Fruit fly (Drosophila melanogaster): ENCODE data around the gene eIF2A.
A peak's percentile ranks its signal among the peaks of the same experiment; 100 is the strongest.

The eIF2A gene

DNA sequence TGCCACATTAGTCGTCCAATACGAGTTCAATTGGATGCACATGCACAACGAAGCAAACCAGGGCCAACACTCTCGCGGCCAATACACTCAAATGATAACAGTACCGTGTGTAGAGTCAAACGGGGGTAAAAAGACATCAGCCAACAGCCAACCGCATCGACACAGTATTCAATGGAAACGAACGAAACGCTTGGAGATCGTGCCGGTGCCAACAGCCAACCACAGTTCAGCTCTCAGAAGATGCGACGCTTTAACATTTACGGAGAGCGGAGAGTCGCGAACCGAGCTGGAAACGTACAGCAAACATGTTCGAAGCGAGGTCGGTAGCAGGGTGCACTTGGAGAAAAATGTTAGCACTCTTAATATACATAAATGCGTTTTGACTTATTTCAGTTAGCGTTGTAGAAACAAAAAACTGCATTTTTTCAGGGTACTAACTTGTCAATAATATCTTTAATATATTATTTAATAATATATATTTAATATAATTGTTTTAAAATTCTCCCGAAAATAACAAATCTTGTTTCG is 16.5 kb upstream of the eIF2A start (continued):
- TF ChIP-seq eyg (GFP tag; optimal IDR thresholded peaks at IDR 0.05) (no peak), CG16863 (GFP tag; optimal IDR thresholded peaks at IDR 0.05) (no peak), CG3407 (GFP tag; optimal IDR thresholded peaks at IDR 0.05) (peak; percentile 25), Lhr (GFP tag; optimal IDR thresholded peaks at IDR 0.05) (peak; percentile 1), ash1 (GFP tag; optimal IDR thresholded peaks at IDR 0.05) (no peak), crol (GFP tag; IDR thresholded peaks at IDR 0.05) (no peak), vvl (GFP tag; IDR thresholded peaks at IDR 0.05) (peak; percentile 84), CG3995 (GFP tag; optimal IDR thresholded peaks at IDR 0.05) (no peak), Dbx (GFP tag; IDR thresholded peaks at IDR 0.05) (no peak), CG34422 (GFP tag; IDR thresholded peaks at IDR 0.05) (peak; percentile 68; the same call in 2 of the 3 replicates), CG10321 (GFP tag; IDR thresholded peaks at IDR 0.05) (peak; percentile 11; the same call in 1 of the 2 replicates), Trl (optimal IDR thresholded peaks at IDR 0.05) (peak; percentile 42 to 76), Trl (GFP tag; optimal IDR thresholded peaks at IDR 0.05) (no peak), gro (GFP tag; optimal IDR thresholded peaks at IDR 0.05) (no peak), bbx (GFP tag; IDR thresholded peaks at IDR 0.05; ENCODE audit: partially characterized antibody) (no peak), Max (GFP tag; optimal IDR thresholded peaks at IDR 0.05) (no peak), CG31441 (GFP tag; IDR thresholded peaks at IDR 0.05) (peak; percentile 82), nerfin-1 (tag; optimal IDR thresholded peaks at IDR 0.05) (no peak), Lim3 (GFP tag; IDR thresholded peaks at IDR 0.05) (0 out of 2 replicates have a peak, but pooled peaks have one; percentile 17), Abd-B (GFP tag; optimal IDR thresholded peaks at IDR 0.05) (peak; percentile 22), CG13624 (GFP tag; optimal IDR thresholded peaks at IDR 0.05) (no peak), bcd (GFP tag; optimal IDR thresholded peaks at IDR 0.05) (peak; percentile 64), CG12236 (GFP tag; optimal IDR thresholded peaks at IDR 0.05) (no peak), Hr3 (GFP tag; optimal IDR thresholded peaks at IDR 0.05) (peak; percentile 61), CG13894 (tag; optimal IDR thresholded peaks at IDR 0.05) (no peak), CG9817 (tag; optimal IDR thresholded peaks at IDR 0.05) (peak; percentile 33), CG6654 (GFP tag; optimal IDR thresholded peaks at IDR 0.05) (no peak), pum (GFP tag; optimal IDR thresholded peaks at IDR 0.05) (no peak), gsb (GFP tag; IDR thresholded peaks at IDR 0.05) (0 out of 2 replicates have a peak, but pooled peaks have one; percentile 7), shn (GFP tag; optimal IDR thresholded peaks at IDR 0.05) (no peak), CG12744 (GFP tag; optimal IDR thresholded peaks at IDR 0.05) (no peak), E2f2 (GFP tag; IDR thresholded peaks at IDR 0.05) (no peak; the same call in 1 of the 2 replicates), zfh2 (GFP tag; optimal IDR thresholded peaks at IDR 0.05) (no peak), CG10431 (GFP tag; optimal IDR thresholded peaks at IDR 0.05) (peak; percentile 19), phol (tag; optimal IDR thresholded peaks at IDR 0.05) (peak; percentile 82), Elba2 (GFP tag; optimal IDR thresholded peaks at IDR 0.05) (peak; percentile 51), HLH4C (GFP tag; IDR thresholded peaks at IDR 0.05; ENCODE audit: partially characterized antibody) (no peak), pfk (GFP tag; optimal IDR thresholded peaks at IDR 0.05) (no peak), abd-A (tag; optimal IDR thresholded peaks at IDR 0.05) (no peak), D19A (tag; optimal IDR thresholded peaks at IDR 0.05) (peak; percentile 69), Bdp1 (GFP tag; optimal IDR thresholded peaks at IDR 0.05) (no peak), CG4360 (GFP tag; IDR thresholded peaks at IDR 0.05) (0 out of 2 replicates have a peak, but pooled peaks have one; percentile 8), CG17328 (GFP tag; IDR thresholded peaks at IDR 0.05) (peak; percentile 72; the same call in 1 of the 2 replicates), Antp (GFP tag; optimal IDR thresholded peaks at IDR 0.05) (no peak), Poxn (GFP tag; IDR thresholded peaks at IDR 0.05) (no peak), CG11696 (GFP tag; IDR thresholded peaks at IDR 0.05) (peak; percentile 54; the same call in 1 of the 2 replicates), exex (tag; optimal IDR thresholded peaks at IDR 0.05) (no peak), jumu (GFP tag; optimal IDR thresholded peaks at IDR 0.05) (no peak), CG9727 (GFP tag; optimal IDR thresholded peaks at IDR 0.05) (peak; percentile 85), so (GFP tag; IDR thresholded peaks at IDR 0.05) (peak; percentile 60; the same call in 1 of the 3 replicates), fd102C (GFP tag; optimal IDR thresholded peaks at IDR 0.05) (no peak)
